Worm (Caenorhabditis elegans) whole organism, mixed stage, embryonic: ENCODE data around the gene npr-11.

Experiments used
- bed-3 ChIP-seq: fragments of 200-800 bp; sonication (Bioruptor generic); optimal IDR thresholded peaks from 3 replicates; lab custom pipeline; 2018; ENCODE audit warnings: mild to moderate bottlenecking, missing genetic modification characterization, moderate library complexity, missing compliant biosample characterization
- ceh-43 ChIP-seq: fragments of 200-800 bp; sonication (Bioruptor generic); optimal IDR thresholded peaks from 2 replicates; lab custom pipeline; 2018; ENCODE audit warnings: mild to moderate bottlenecking, missing genetic modification characterization, moderate library complexity, missing compliant biosample characterization
- ceh-83 ChIP-seq: fragments of 200-800 bp; sonication (Bioruptor generic); optimal IDR thresholded peaks from 2 replicates; lab custom pipeline; 2018; ENCODE audit warnings: mild to moderate bottlenecking, missing genetic modification characterization, missing compliant biosample characterization
- elt-1 ChIP-seq: sonication (generic microtip); optimal IDR thresholded peaks from 2 replicates; lab custom pipeline; 2017; ENCODE audit warnings: missing genetic modification characterization, mild to moderate bottlenecking, missing compliant biosample characterization, antibody characterized with exemption, moderate library complexity, borderline replicate concordance; ENCODE audit not compliant: insufficient read depth
- ham-2 ChIP-seq: fragments of 200-800 bp; sonication (Bioruptor generic); optimal IDR thresholded peaks from 2 replicates; lab custom pipeline; 2018; ENCODE audit warnings: mild to moderate bottlenecking, missing genetic modification characterization, missing compliant biosample characterization
- mls-2 ChIP-seq: sonication (generic microtip); optimal IDR thresholded peaks from 2 replicates; lab custom pipeline; 2016; ENCODE audit warnings: mild to moderate bottlenecking, missing genetic modification characterization, moderate library complexity, missing compliant biosample characterization
- nhr-12 ChIP-seq: fragments of 150-350 bp; optimal IDR thresholded peaks from 2 replicates; lab custom pipeline; 2014; ENCODE audit warnings: missing biosample characterization, missing genetic modification characterization
- nhr-2 ChIP-seq: fragments of 150-350 bp; optimal IDR thresholded peaks from 2 replicates; lab custom pipeline; 2014; ENCODE audit warnings: missing biosample characterization, missing genetic modification characterization
- sem-2 ChIP-seq: fragments of 200-800 bp; sonication (Bioruptor generic); optimal IDR thresholded peaks from 2 replicates; lab custom pipeline; 2018; ENCODE audit warnings: mild to moderate bottlenecking, missing genetic modification characterization, missing compliant biosample characterization
- tbx-8 ChIP-seq: fragments of 200-800 bp; sonication (Bioruptor generic); optimal IDR thresholded peaks from 2 replicates; lab custom pipeline; 2018; ENCODE audit warnings: mild to moderate bottlenecking, missing genetic modification characterization, moderate library complexity, missing compliant biosample characterization
- unc-62 ChIP-seq: fragments of 150-350 bp; optimal IDR thresholded peaks from 2 replicates; lab custom pipeline; 2014; ENCODE audit warnings: missing biosample characterization, missing genetic modification reagents, missing genetic modification characterization

Gene npr-11

ce11 chrX:1202638-1203037, 52.8 kb downstream of the npr-11 start:
- TF ChIP-seq unc-62: no peak
- no peak for TF ChIP-seq tbx-8 (GFP tag; lab: Kevin White, UChicago)
- TF ChIP-seq nhr-12: no peak
- no peak for TF ChIP-seq ceh-43 (GFP tag; lab: Kevin White, UChicago)
- no peak for TF ChIP-seq bed-3 (GFP tag; lab: Kevin White, UChicago)
- TF ChIP-seq mls-2 (tag; lab: Kevin White, UChicago): no peak
- TF ChIP-seq elt-1 (tag; lab: Kevin White, UChicago): no peak
- TF ChIP-seq sem-2: no peak
- no peak for TF ChIP-seq ceh-83 (GFP tag; lab: Kevin White, UChicago)
- TF ChIP-seq nhr-2 (tag; lab: Kevin White, UChicago): no peak
- TF ChIP-seq ham-2: no peak
